Fruit fly (Drosophila melanogaster) whole organism, prepupa: ENCODE data around the gene Jon65Aiii.

Source experiments
- Gug ChIP-seq: fragments of 200-800 bp; sonication (Bioruptor generic); IDR thresholded peaks from 2 replicates; pipeline ENCODE4 v1.3.6; 2022; ENCODE audit warnings: missing biosample characterization, missing genetic modification characterization
- Lpt ChIP-seq: fragments of 200-800 bp; sonication (Bioruptor generic); optimal IDR thresholded peaks from 3 replicates; lab custom pipeline; 2016; ENCODE audit warnings: missing biosample characterization, missing genetic modification characterization
- Sox102F ChIP-seq: fragments of 200-800 bp; sonication (Bioruptor generic); optimal IDR thresholded peaks from 2 replicates; lab custom pipeline; 2016; ENCODE audit warnings: missing biosample characterization, mild to moderate bottlenecking, missing genetic modification characterization
- salr ChIP-seq, 2 experiments: fragments of 200-800 bp; sonication (Bioruptor generic); optimal IDR thresholded peaks; 3 replicates each; lab custom pipeline; 2016 to 2018; ENCODE audit warnings: missing biosample characterization in 2 of 2, missing genetic modification characterization in 2 of 2, mild to moderate bottlenecking in 1 of 2
- ss ChIP-seq, 2 experiments: fragments of 200-800 bp; sonication (Bioruptor generic); optimal IDR thresholded peaks; 2 replicates in 1 of 2; 3 replicates in 1 of 2; lab custom pipeline; 2017 to 2018; ENCODE audit warnings: mild to moderate bottlenecking in 2 of 2, missing biosample characterization in 2 of 2, missing genetic modification characterization in 2 of 2, moderate library complexity in 1 of 2

DNA sequence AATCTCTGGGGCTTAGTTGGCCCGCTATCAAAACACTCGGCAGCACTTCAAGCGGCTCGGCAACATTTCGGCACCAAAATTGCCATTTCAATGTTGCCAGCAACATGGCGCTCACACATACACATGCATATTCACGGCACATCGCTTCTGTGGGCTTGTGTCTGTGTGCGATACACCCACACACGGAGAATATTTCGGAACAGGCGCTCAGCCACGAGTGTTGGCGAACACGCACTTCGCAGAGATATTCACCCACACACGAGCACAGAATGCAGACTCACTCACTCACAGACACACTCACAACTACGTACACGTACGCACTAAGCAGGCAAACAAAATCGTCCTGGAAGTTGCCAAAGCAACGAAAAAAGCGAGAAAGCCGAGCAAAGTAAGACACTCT, 49.6 kb upstream of the Jon65Aiii start:
- no peak for TF ChIP-seq salr (GFP tag; optimal IDR thresholded peaks at IDR 0.05; lab: Kevin White, UChicago)
- TF ChIP-seq Gug (GFP tag; lab: Robert Waterston, UW): no peak
- no peak for TF ChIP-seq Lpt (GFP tag; lab: Kevin White, UChicago)
- TF ChIP-seq ss (GFP tag; optimal IDR thresholded peaks at IDR 0.05; lab: Kevin White, UChicago): no peak
- TF ChIP-seq Sox102F: no peak
